Worm (Caenorhabditis elegans): ENCODE measurements around the gene tag-123.

- TF ChIP-seq nhr-27 (tag; optimal IDR thresholded peaks at IDR 0.05) (no peak), dox-1 (GFP tag; IDR thresholded peaks at IDR 0.05) (no peak), gei-17 (GFP tag; optimal IDR thresholded peaks at IDR 0.05) (no peak), lin-26 (GFP tag; IDR thresholded peaks at IDR 0.05) (no peak)
These were observed 24.3 kb upstream of the tag-123 start, which contains the start of gene F16F9.1 for ce11 chrX:8446108-8446507.
